Worm (Caenorhabditis elegans) whole organism, midembryonic: ENCODE data around the gene bath-28.

Source experiments
- T22C8.4 ChIP-seq: fragments of 200-800 bp; sonication (Bioruptor generic); IDR thresholded peaks from 2 replicates; pipeline ENCODE4 v1.3.6; 2022; ENCODE audit warnings: missing genetic modification characterization, missing compliant biosample characterization
- cog-1 ChIP-seq: sonication (generic microtip); optimal IDR thresholded peaks from 2 replicates; lab custom pipeline; 2016; ENCODE audit warnings: missing genetic modification characterization, missing compliant biosample characterization
- flt-1 ChIP-seq: fragments of 200-800 bp; sonication (Bioruptor generic); IDR thresholded peaks from 2 replicates; pipeline ENCODE4 v1.3.6; 2022; ENCODE audit warnings: missing genetic modification characterization, missing compliant biosample characterization
- klf-2 ChIP-seq: fragments of 200-800 bp; sonication (Bioruptor generic); conservative IDR thresholded peaks from 2 replicates; pipeline ENCODE4 v1.3.6; 2022; ENCODE audit warnings: missing genetic modification reagents, missing genetic modification characterization, missing compliant biosample characterization
- med-1 ChIP-seq: sonication (generic microtip); optimal IDR thresholded peaks from 2 replicates; lab custom pipeline; 2017; ENCODE audit warnings: missing genetic modification characterization, mild to moderate bottlenecking, missing compliant biosample characterization, antibody characterized with exemption, missing genetic modification reagents; ENCODE audit not compliant: insufficient read depth
- ref-1 ChIP-seq: fragments of 200-800 bp; sonication (Bioruptor generic); conservative IDR thresholded peaks from 2 replicates; pipeline ENCODE4 v1.3.6; 2022; ENCODE audit warnings: missing genetic modification reagents, missing genetic modification characterization, missing compliant biosample characterization
- tab-1 ChIP-seq: fragments of 200-800 bp; sonication (Bioruptor generic); IDR thresholded peaks from 2 replicates; pipeline ENCODE4 v1.3.6; 2022; ENCODE audit warnings: missing genetic modification characterization, missing compliant biosample characterization
- ztf-23 ChIP-seq: fragments of 200-800 bp; sonication (Bioruptor generic); IDR thresholded peaks from 2 replicates; pipeline ENCODE4 v1.3.6; 2022; ENCODE audit warnings: missing genetic modification reagents, missing genetic modification characterization, missing compliant biosample characterization
- ztf-29 ChIP-seq: fragments of 200-800 bp; sonication (Bioruptor generic); IDR thresholded peaks from 2 replicates; pipeline ENCODE4 v1.3.6; 2022; ENCODE audit warnings: missing genetic modification reagents, missing genetic modification characterization, missing compliant biosample characterization

- no peak for TF ChIP-seq klf-2
- TF ChIP-seq ref-1 (GFP tag; lab: Robert Waterston, UW): no peak
- TF ChIP-seq cog-1: no peak
- no peak for TF ChIP-seq med-1
- TF ChIP-seq ztf-29 (GFP tag; lab: Robert Waterston, UW): no peak
- TF ChIP-seq tab-1 (GFP tag; lab: Robert Waterston, UW): no peak
- TF ChIP-seq flt-1 (GFP tag; lab: Robert Waterston, UW): no peak
- no peak for TF ChIP-seq ztf-23
- TF ChIP-seq T22C8.4 (GFP tag; lab: Robert Waterston, UW): no peak
Observed at ce11 chrII:3338556-3338955, 6.2 kb downstream of the bath-28 start, which contains the start of gene F14D2.7.
